Worm (Caenorhabditis elegans) whole organism, late embryonic: ENCODE results near the gene snpc-1.3.

Source experiments
- T23F11.4 ChIP-seq: fragments of 200-800 bp; sonication (Bioruptor generic); optimal IDR thresholded peaks from 2 replicates; lab custom pipeline; 2018; ENCODE audit warnings: mild to moderate bottlenecking, missing genetic modification characterization, missing compliant biosample characterization
- dve-1 ChIP-seq: sonication (generic microtip); optimal IDR thresholded peaks from 2 replicates; lab custom pipeline; 2017; ENCODE audit warnings: antibody characterized with exemption, mild to moderate bottlenecking, missing genetic modification characterization, missing compliant biosample characterization
- elt-2 ChIP-seq: sonication (generic microtip); optimal IDR thresholded peaks from 2 replicates; lab custom pipeline; 2016; ENCODE audit warnings: missing genetic modification reagents, missing genetic modification characterization, missing compliant biosample characterization
- nhr-11 ChIP-seq: fragments of 150-350 bp; optimal IDR thresholded peaks from 2 replicates; lab custom pipeline; 2014; ENCODE audit warnings: missing biosample characterization, missing genetic modification characterization
- pros-1 ChIP-seq: fragments of 150-350 bp; optimal IDR thresholded peaks from 2 replicates; lab custom pipeline; 2014; ENCODE audit warnings: missing biosample characterization, missing genetic modification reagents, missing genetic modification characterization
- syd-9 ChIP-seq: sonication (generic microtip); optimal IDR thresholded peaks from 2 replicates; lab custom pipeline; 2016; ENCODE audit warnings: mild to moderate bottlenecking, missing genetic modification characterization, moderate library complexity, missing compliant biosample characterization
- tbx-2 ChIP-seq: sonication (generic microtip); optimal IDR thresholded peaks from 2 replicates; lab custom pipeline; 2016; ENCODE audit warnings: missing genetic modification characterization, missing compliant biosample characterization
- tbx-7 ChIP-seq: sonication (generic microtip); optimal IDR thresholded peaks from 2 replicates; lab custom pipeline; 2016; ENCODE audit warnings: missing genotype, missing genetic modification characterization, missing compliant biosample characterization

DNA sequence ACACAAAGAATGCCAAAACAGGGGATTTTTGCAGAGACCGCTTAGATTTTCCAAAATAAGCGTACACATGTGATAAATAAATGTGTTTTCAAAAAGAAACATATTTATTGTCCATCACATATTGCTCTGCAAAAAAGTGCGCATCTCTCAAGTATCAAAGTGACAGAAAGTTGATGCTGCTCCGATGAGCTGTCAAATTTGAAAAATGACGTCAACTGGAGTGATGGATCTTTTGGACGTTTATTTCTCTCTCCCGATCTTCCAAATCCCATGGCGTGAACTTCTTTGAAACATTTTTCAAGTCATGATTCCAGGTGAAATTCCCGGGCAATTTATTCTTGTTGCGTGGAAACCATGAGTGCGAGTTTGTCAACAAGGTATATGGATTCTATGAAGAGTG, 30.0 kb downstream of the snpc-1.3 start:
- TF ChIP-seq syd-9 (no peak), elt-2 (tag; lab: Kevin White, UChicago) (no peak), pros-1 (no peak), tbx-7 (no peak), T23F11.4 (no peak), tbx-2 (tag; lab: Kevin White, UChicago) (no peak), nhr-11 (no peak), dve-1 (no peak)
